Fruit fly (Drosophila melanogaster) whole organism, embryonic: ENCODE results near the gene mat.

Experiments
- ATbp ChIP-seq: fragments of 200-800 bp; sonication (Bioruptor generic); optimal IDR thresholded peaks from 2 replicates; lab custom pipeline; 2017; ENCODE audit warnings: missing biosample characterization, mild to moderate bottlenecking, missing genetic modification characterization, missing genetic modification reagents
- Antp ChIP-seq: fragments of 200-800 bp; sonication (Bioruptor generic); optimal IDR thresholded peaks from 3 replicates; lab custom pipeline; 2016; ENCODE audit warnings: missing biosample characterization, missing genetic modification characterization
- Blimp-1 ChIP-seq: fragments of 200-800 bp; sonication (Bioruptor generic); optimal IDR thresholded peaks from 3 replicates; lab custom pipeline; 2018; ENCODE audit warnings: missing biosample characterization, missing genetic modification characterization, mild to moderate bottlenecking, moderate library complexity, missing genetic modification reagents
- CG10959 ChIP-seq: fragments of 200-800 bp; sonication (Bioruptor generic); IDR thresholded peaks from 2 replicates; pipeline ENCODE4 v1.3.6; 2022; ENCODE audit warnings: missing biosample characterization, missing genetic modification characterization
- CG11085 ChIP-seq: fragments of 200-800 bp; sonication (Bioruptor generic); IDR thresholded peaks from 2 replicates; pipeline ENCODE4 v1.3.6; 2022; ENCODE audit warnings: missing biosample characterization, missing genetic modification characterization
- CG12744 ChIP-seq: fragments of 200-800 bp; sonication (Bioruptor generic); optimal IDR thresholded peaks from 2 replicates; lab custom pipeline; 2016; ENCODE audit warnings: missing biosample characterization, missing genetic modification characterization
- CG13424 ChIP-seq: fragments of 200-800 bp; sonication (Bioruptor generic); optimal IDR thresholded peaks from 2 replicates; lab custom pipeline; 2019; ENCODE audit warnings: missing biosample characterization, mild to moderate bottlenecking, missing genetic modification characterization, moderate library complexity
- CG15011 ChIP-seq: fragments of 200-800 bp; sonication (Bioruptor generic); optimal IDR thresholded peaks from 3 replicates; lab custom pipeline; 2018; ENCODE audit warnings: missing biosample characterization, mild to moderate bottlenecking, missing genetic modification characterization
- CG17328 ChIP-seq: fragments of 200-800 bp; sonication (Bioruptor generic); IDR thresholded peaks from 2 replicates; pipeline ENCODE4 v1.3.6; 2022; ENCODE audit warnings: missing biosample characterization, missing genetic modification characterization
- CG17802 ChIP-seq: fragments of 200-800 bp; sonication (Bioruptor generic); optimal IDR thresholded peaks from 2 replicates; lab custom pipeline; 2018; ENCODE audit warnings: missing biosample characterization, mild to moderate bottlenecking, missing genetic modification characterization, moderate library complexity
- CG2712 ChIP-seq: fragments of 200-800 bp; optimal IDR thresholded peaks from 3 replicates; lab custom pipeline; 2019; ENCODE audit warnings: missing biosample characterization, mild to moderate bottlenecking, missing genetic modification characterization, moderate library complexity
- CG30403 ChIP-seq: fragments of 200-800 bp; sonication (Bioruptor generic); optimal IDR thresholded peaks from 3 replicates; lab custom pipeline; 2016; ENCODE audit warnings: missing biosample characterization, missing genetic modification characterization
- CG3163 ChIP-seq: fragments of 200-800 bp; sonication (Bioruptor generic); optimal IDR thresholded peaks from 3 replicates; lab custom pipeline; 2016; ENCODE audit warnings: missing biosample characterization, missing genetic modification characterization
- CG4424 ChIP-seq: fragments of 200-800 bp; sonication (Bioruptor generic); optimal IDR thresholded peaks from 3 replicates; lab custom pipeline; 2016; ENCODE audit warnings: missing biosample characterization, missing genetic modification characterization
- CG4820 ChIP-seq: fragments of 200-800 bp; sonication (Bioruptor generic); optimal IDR thresholded peaks from 3 replicates; lab custom pipeline; 2016; ENCODE audit warnings: missing biosample characterization, missing genetic modification characterization
- CG7786 ChIP-seq: fragments of 200-800 bp; sonication (Bioruptor generic); optimal IDR thresholded peaks from 2 replicates; lab custom pipeline; 2016; ENCODE audit warnings: missing biosample characterization, missing genetic modification characterization
- CG7839 ChIP-seq: fragments of 200-800 bp; sonication (Bioruptor generic); optimal IDR thresholded peaks from 3 replicates; lab custom pipeline; 2018; ENCODE audit warnings: missing biosample characterization, mild to moderate bottlenecking, missing genetic modification characterization, moderate library complexity
- CG7928 ChIP-seq: fragments of 200-800 bp; sonication (Bioruptor generic); optimal IDR thresholded peaks from 2 replicates; lab custom pipeline; 2017; ENCODE audit warnings: missing biosample characterization, mild to moderate bottlenecking, missing genetic modification characterization
- CG8089 ChIP-seq: fragments of 200-800 bp; sonication (Bioruptor generic); optimal IDR thresholded peaks from 3 replicates; lab custom pipeline; 2016; ENCODE audit warnings: missing biosample characterization, missing genetic modification characterization
- CG8388 ChIP-seq: fragments of 200-800 bp; sonication (Bioruptor generic); optimal IDR thresholded peaks from 2 replicates; lab custom pipeline; 2019; ENCODE audit warnings: missing biosample characterization, mild to moderate bottlenecking, missing genetic modification characterization, moderate library complexity
- CG8765 ChIP-seq: fragments of 200-800 bp; sonication (Bioruptor generic); IDR thresholded peaks from 2 replicates; pipeline ENCODE4 v1.3.6; 2022; ENCODE audit warnings: missing biosample characterization, missing genetic modification characterization
- CoRest ChIP-seq: fragments of 200-800 bp; sonication (Bioruptor generic); optimal IDR thresholded peaks from 3 replicates; lab custom pipeline; 2018; ENCODE audit warnings: missing biosample characterization, mild to moderate bottlenecking, missing genetic modification characterization, moderate library complexity
- E2f1 ChIP-seq: fragments of 200-800 bp; sonication (Bioruptor generic); IDR thresholded peaks from 2 replicates; pipeline ENCODE4 v1.3.6; 2022; ENCODE audit warnings: missing biosample characterization, missing genetic modification characterization
- Hey ChIP-seq: fragments of 200-800 bp; sonication (Bioruptor generic); optimal IDR thresholded peaks from 3 replicates; lab custom pipeline; 2018; ENCODE audit warnings: missing biosample characterization, mild to moderate bottlenecking, missing genetic modification characterization
- Med ChIP-seq: fragments of 200-800 bp; sonication (Bioruptor generic); peaks from one replicate; lab custom pipeline; 2016; ENCODE audit warnings: missing biosample characterization, missing genetic modification characterization, mild to moderate bottlenecking, inconsistent platforms, moderate library complexity
- NC2β ChIP-seq: fragments of 200-800 bp; sonication (Bioruptor generic); optimal IDR thresholded peaks from 2 replicates; lab custom pipeline; 2016; ENCODE audit warnings: missing biosample characterization, missing genetic modification characterization
- Oli ChIP-seq: fragments of 200-800 bp; sonication (Bioruptor generic); optimal IDR thresholded peaks from 2 replicates; lab custom pipeline; 2018; ENCODE audit warnings: missing biosample characterization, mild to moderate bottlenecking, missing genetic modification characterization, moderate library complexity
- PHDP ChIP-seq: fragments of 200-800 bp; sonication (Bioruptor generic); optimal IDR thresholded peaks from 3 replicates; lab custom pipeline; 2018; ENCODE audit warnings: missing biosample characterization, mild to moderate bottlenecking, missing genetic modification characterization, moderate library complexity
- Ravus ChIP-seq: fragments of 200-800 bp; sonication (Bioruptor generic); IDR thresholded peaks from 2 replicates; pipeline ENCODE4 v1.3.6; 2022; ENCODE audit warnings: missing biosample characterization, missing genetic modification characterization
- Sin3A ChIP-seq: fragments of >200 bp; optimal IDR thresholded peaks from 2 replicates; lab custom pipeline; 2018
- Sox100B ChIP-seq: fragments of 200-800 bp; sonication (Bioruptor generic); optimal IDR thresholded peaks from 3 replicates; lab custom pipeline; 2018; ENCODE audit warnings: missing biosample characterization, mild to moderate bottlenecking, missing genetic modification characterization
- Sox102F ChIP-seq: fragments of 200-800 bp; sonication (Bioruptor generic); optimal IDR thresholded peaks from 2 replicates; lab custom pipeline; 2018; ENCODE audit warnings: missing biosample characterization, mild to moderate bottlenecking, missing genetic modification characterization, moderate library complexity
- Stat92E ChIP-seq, 3 experiments: fragments of >200 bp in 2 of 3; fragments of 200-800 bp in 1 of 3; sonication (Bioruptor generic) in 1 of 3; optimal IDR thresholded peaks; 2 replicates each; lab custom pipeline; 2017 to 2019; ENCODE audit warnings: missing biosample characterization in 3 of 3, missing genetic modification characterization in 3 of 3, mild to moderate bottlenecking in 1 of 3, moderate library complexity in 1 of 3
- abd-A ChIP-seq: fragments of 200-800 bp; sonication (Bioruptor generic); optimal IDR thresholded peaks from 3 replicates; lab custom pipeline; 2019; ENCODE audit warnings: missing biosample characterization, mild to moderate bottlenecking, missing genetic modification characterization, moderate library complexity
- bcd ChIP-seq: fragments of 200-800 bp; sonication (Bioruptor generic); optimal IDR thresholded peaks from 2 replicates; lab custom pipeline; 2017; ENCODE audit warnings: missing biosample characterization, mild to moderate bottlenecking, missing genetic modification characterization
- crol ChIP-seq: fragments of 200-800 bp; sonication (Bioruptor generic); IDR thresholded peaks from 2 replicates; pipeline ENCODE4 v1.3.6; 2022; ENCODE audit warnings: missing biosample characterization, missing genetic modification characterization
- dmrt99B ChIP-seq: fragments of 200-800 bp; sonication (Bioruptor generic); optimal IDR thresholded peaks from 2 replicates; lab custom pipeline; 2018; ENCODE audit warnings: missing biosample characterization, mild to moderate bottlenecking, missing genetic modification characterization, moderate library complexity
- esg ChIP-seq: fragments of 200-800 bp; sonication (Bioruptor generic); conservative IDR thresholded peaks from 2 replicates; pipeline ENCODE4 v1.3.6; 2022; ENCODE audit warnings: missing biosample characterization, missing genetic modification characterization
- gce ChIP-seq: fragments of 200-800 bp; sonication (Bioruptor generic); IDR thresholded peaks from 3 replicates; pipeline ENCODE4 v1.3.6; 2022; ENCODE audit warnings: missing biosample characterization, missing genetic modification characterization
- gcm ChIP-seq: fragments of 200-800 bp; sonication (Bioruptor generic); optimal IDR thresholded peaks from 2 replicates; lab custom pipeline; 2019; ENCODE audit warnings: missing biosample characterization, mild to moderate bottlenecking, missing genetic modification characterization, moderate library complexity
- gsb-n ChIP-seq: fragments of 200-800 bp; sonication (Bioruptor generic); optimal IDR thresholded peaks from 3 replicates; lab custom pipeline; 2018; ENCODE audit warnings: missing biosample characterization, mild to moderate bottlenecking, missing genetic modification characterization
- hb ChIP-seq: fragments of 200-800 bp; sonication (Bioruptor generic); IDR thresholded peaks from 3 replicates; pipeline ENCODE4 v1.3.6; 2022; ENCODE audit warnings: missing biosample characterization, missing genetic modification characterization; ENCODE audit not compliant: partially characterized antibody
- nmo ChIP-seq: fragments of 200-800 bp; sonication (Bioruptor generic); optimal IDR thresholded peaks from 2 replicates; lab custom pipeline; 2018; ENCODE audit warnings: missing biosample characterization, mild to moderate bottlenecking, missing genetic modification characterization, moderate library complexity
- phol ChIP-seq: fragments of 200-800 bp; sonication (Bioruptor generic); optimal IDR thresholded peaks from 3 replicates; lab custom pipeline; 2018; ENCODE audit warnings: missing biosample characterization, mild to moderate bottlenecking, missing genetic modification characterization, moderate library complexity
- prd ChIP-seq, 3 experiments: fragments of >200 bp in 2 of 3; fragments of 200-800 bp in 1 of 3; sonication (Bioruptor generic) in 1 of 3; optimal IDR thresholded peaks in 2 of 3; IDR thresholded peaks in 1 of 3; 2 replicates in 2 of 3; 3 replicates in 1 of 3; pipeline versions ENCODE4 v1.3.6 to Lab custom; 2017 to 2022; ENCODE audit warnings: missing biosample characterization in 1 of 3, missing genetic modification characterization in 1 of 3
- sc ChIP-seq, 3 experiments: fragments of >200 bp in 2 of 3; fragments of 200-800 bp in 1 of 3; sonication (Bioruptor generic) in 1 of 3; optimal IDR thresholded peaks; 2 replicates in 2 of 3; 3 replicates in 1 of 3; lab custom pipeline; 2017; ENCODE audit warnings: mild to moderate bottlenecking in 1 of 3, missing biosample characterization in 1 of 3, missing genetic modification characterization in 1 of 3, missing genetic modification reagents in 1 of 3
- vfl ChIP-seq: fragments of 200-800 bp; sonication (Bioruptor generic); optimal IDR thresholded peaks from 2 replicates; lab custom pipeline; 2016; ENCODE audit warnings: missing biosample characterization, missing genetic modification characterization
- vnd ChIP-seq: fragments of 200-800 bp; sonication (Bioruptor generic); IDR thresholded peaks from 3 replicates; pipeline ENCODE4 v1.3.6; 2022; ENCODE audit warnings: missing biosample characterization, missing genetic modification characterization; ENCODE audit not compliant: partially characterized antibody

mat gene

dm6 chr3L:907673-908323, 5.1 kb downstream of the mat start (continued):
- TF ChIP-seq hb (no peak), CG7839 (tag; lab: Kevin White, UChicago) (peak; percentile 47), CG30403 (GFP tag; lab: Kevin White, UChicago) (peak; percentile 38), gcm (GFP tag; lab: Kevin White, UChicago) (peak; percentile 3), Blimp-1 (GFP tag; lab: Kevin White, UChicago) (peak; percentile 47), CG2712 (tag; lab: Kevin White, UChicago) (peak; percentile 58), Sin3A (no peak), Ravus (GFP tag; lab: Robert Waterston, UW) (no peak), Oli (peak; percentile 46), sc (optimal IDR thresholded peaks at IDR 0.05; lab: Kevin White, UChicago) (no peak), sc (GFP tag; optimal IDR thresholded peaks at IDR 0.05; lab: Kevin White, UChicago) (no peak), CG8089 (GFP tag; lab: Kevin White, UChicago) (peak; percentile 1), dmrt99B (tag; lab: Kevin White, UChicago) (peak; percentile 52), CG13424 (tag; lab: Kevin White, UChicago) (peak; percentile 34), NC2β (GFP tag; lab: Kevin White, UChicago) (peak; percentile 40), CG10959 (0 out of 2 replicates have a peak, but pooled peaks have one; percentile 17), esg (GFP tag; lab: Robert Waterston, UW) (peak; percentile 26; the same call in 1 of the 2 replicates), vfl (GFP tag; lab: Kevin White, UChicago) (no peak), Hey (peak; percentile 76), CG4424 (GFP tag; lab: Kevin White, UChicago) (peak; percentile 40), nmo (GFP tag; lab: Kevin White, UChicago) (peak; percentile 25), CG12744 (GFP tag; lab: Kevin White, UChicago) (no peak), Sox102F (GFP tag; lab: Kevin White, UChicago) (peak; percentile 46), PHDP (tag; lab: Kevin White, UChicago) (peak; percentile 5), Med (GFP tag; lab: Kevin White, UChicago) (peak; percentile 39), gsb-n (tag; lab: Kevin White, UChicago) (peak; percentile 41), CG17328 (GFP tag; lab: Robert Waterston, UW) (peak; percentile 39), vnd (no peak), gce (GFP tag; lab: Robert Waterston, UW) (0 out of 3 replicates have a peak, but pooled peaks have one; percentile 28), bcd (GFP tag; lab: Kevin White, UChicago) (peak; percentile 22), CG17802 (tag; lab: Kevin White, UChicago) (peak; percentile 35), CG4820 (GFP tag; lab: Kevin White, UChicago) (peak; percentile 28), Stat92E (GFP tag; optimal IDR thresholded peaks at IDR 0.05; lab: Kevin White, UChicago) (no peak), Sox100B (no peak), prd (optimal IDR thresholded peaks at IDR 0.05; lab: Kevin White, UChicago) (no peak), prd (GFP tag; IDR thresholded peaks at IDR 0.05; lab: Robert Waterston, UW) (peak; percentile 46; the same call in 2 of the 3 replicates), abd-A (tag; lab: Kevin White, UChicago) (no peak), CG11085 (GFP tag; lab: Robert Waterston, UW) (no peak), CG8765 (no peak), Antp (GFP tag; lab: Kevin White, UChicago) (peak; percentile 23), ATbp (GFP tag; lab: Kevin White, UChicago) (peak; percentile 22), crol (GFP tag; lab: Robert Waterston, UW) (no peak), E2f1 (GFP tag; lab: Robert Waterston, UW) (no peak), phol (peak; percentile 54), CG15011 (GFP tag; lab: Kevin White, UChicago) (no peak), CoRest (peak; percentile 32), CG3163 (GFP tag; lab: Kevin White, UChicago) (no peak), CG7786 (GFP tag; lab: Kevin White, UChicago) (no peak), CG7928 (GFP tag; lab: Kevin White, UChicago) (no peak), CG8388 (GFP tag; lab: Kevin White, UChicago) (peak; percentile 36)
